Worm (Caenorhabditis elegans) whole organism, L2 larva: Measurements from ENCODE around the gene yju-2.

ENCODE experiments used
- F13H6.1 ChIP-seq: sonication (generic microtip); optimal IDR thresholded peaks from 2 replicates; lab custom pipeline; 2016; ENCODE audit warnings: missing genetic modification characterization, missing compliant biosample characterization
- ZK546.5 ChIP-seq: sonication (generic microtip); optimal IDR thresholded peaks from 2 replicates; lab custom pipeline; 2017; ENCODE audit warnings: missing biosample characterization, missing genetic modification characterization
- aly-2 ChIP-seq: fragments of 150-350 bp; optimal IDR thresholded peaks from 2 replicates; lab custom pipeline; 2014; ENCODE audit warnings: missing biosample characterization, missing genetic modification characterization
- dmd-4 ChIP-seq: sonication (generic microtip); optimal IDR thresholded peaks from 2 replicates; lab custom pipeline; 2017; ENCODE audit warnings: missing biosample characterization, missing genetic modification characterization
- lin-13 ChIP-seq: fragments of 150-350 bp; optimal IDR thresholded peaks from 2 replicates; lab custom pipeline; 2014; ENCODE audit warnings: missing biosample characterization, missing genetic modification reagents, missing genetic modification characterization
- nhr-10 ChIP-seq: sonication (generic microtip); optimal IDR thresholded peaks from 2 replicates; lab custom pipeline; 2017; ENCODE audit warnings: missing biosample characterization, missing genetic modification characterization
- nhr-11 ChIP-seq: fragments of 150-350 bp; optimal IDR thresholded peaks from 2 replicates; lab custom pipeline; 2014; ENCODE audit warnings: missing biosample characterization, missing genetic modification characterization
- nhr-237 ChIP-seq: fragments of 150-350 bp; optimal IDR thresholded peaks from 2 replicates; lab custom pipeline; 2014; ENCODE audit warnings: missing biosample characterization, missing genetic modification characterization
- nhr-77 ChIP-seq: fragments of 150-350 bp; optimal IDR thresholded peaks from 2 replicates; lab custom pipeline; 2014; ENCODE audit warnings: missing biosample characterization, missing genetic modification characterization
- skn-1 ChIP-seq: sonication (generic microtip); optimal IDR thresholded peaks from 2 replicates; lab custom pipeline; 2017; ENCODE audit warnings: missing biosample characterization, missing genetic modification characterization
- snpc-4 ChIP-seq: fragments of 150-350 bp; optimal IDR thresholded peaks from 2 replicates; lab custom pipeline; 2014; ENCODE audit warnings: missing biosample characterization, missing genetic modification characterization

- no peak for TF ChIP-seq lin-13 (GFP tag; lab: Kevin White, UChicago)
- no peak for TF ChIP-seq aly-2
- TF ChIP-seq F13H6.1, result no peak
- TF ChIP-seq skn-1 (tag; lab: Kevin White, UChicago), result no peak
- TF ChIP-seq nhr-11, result no peak
- no peak for TF ChIP-seq dmd-4 (tag; lab: Kevin White, UChicago)
- no peak for TF ChIP-seq nhr-237 (tag; lab: Kevin White, UChicago)
- TF ChIP-seq nhr-10, result no peak
- no peak for TF ChIP-seq nhr-77 (tag; lab: Kevin White, UChicago)
- TF ChIP-seq snpc-4 (tag; lab: Kevin White, UChicago), result no peak
- TF ChIP-seq ZK546.5 (tag; lab: Kevin White, UChicago), result no peak
Observed at ce11 chrIII:7180613-7181012, 3.5 kb upstream of the yju-2 start, which contains the start of gene ndab-2.
